Worm (Caenorhabditis elegans): Measurements from ENCODE around the gene C13A10.2.
A peak's percentile ranks its signal among the peaks of the same experiment; 100 is the strongest.

C13A10.2 gene

DNA sequence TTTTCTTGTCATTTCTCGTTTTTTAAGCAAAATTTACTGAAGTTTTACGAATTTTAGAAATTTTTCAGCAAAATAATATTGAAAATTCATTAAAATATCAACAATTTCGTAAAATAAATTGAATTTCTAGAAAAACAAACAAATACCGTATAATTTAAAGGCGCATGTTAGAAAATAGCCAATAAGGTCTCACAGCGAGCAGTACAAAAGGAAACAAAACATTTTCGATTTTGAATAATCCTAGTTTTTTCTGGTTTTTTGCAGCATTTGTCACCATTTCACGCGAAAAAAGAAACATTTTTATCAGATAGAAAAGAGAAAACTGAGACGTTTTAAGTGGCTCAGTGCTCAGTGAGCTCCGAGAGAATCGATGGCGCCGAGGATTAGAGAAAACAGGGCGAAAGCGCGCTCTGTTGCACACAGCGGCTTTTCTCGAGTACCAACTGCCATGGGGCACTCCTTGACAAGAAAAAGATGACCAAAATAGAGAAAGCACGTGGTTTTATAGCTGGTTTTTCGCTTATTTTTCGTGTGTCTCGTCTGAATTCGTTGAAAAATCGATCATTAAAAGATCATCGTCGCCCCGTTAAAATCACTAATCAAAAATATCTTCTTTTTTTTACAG is 47.8 kb downstream of the C13A10.2 start, which contains the start of the genes alh-6 and fcho-1 (continued):
- TF ChIP-seq ceh-27 (GFP tag; optimal IDR thresholded peaks at IDR 0.05), result peak; percentile 55
- TF ChIP-seq ccch-3 (GFP tag; optimal IDR thresholded peaks at IDR 0.05), result no peak
- no peak for TF ChIP-seq rcor-1 (GFP tag; IDR thresholded peaks at IDR 0.05)
- TF ChIP-seq F22D6.2 (tag; optimal IDR thresholded peaks at IDR 0.05), result no peak
- no peak for TF ChIP-seq F57A8.1 (GFP tag; optimal IDR thresholded peaks at IDR 0.05)
- TF ChIP-seq die-1 (tag; optimal IDR thresholded peaks at IDR 0.05), result no peak
- no peak for TF ChIP-seq let-526 (GFP tag; IDR thresholded peaks at IDR 0.05)
- no peak for TF ChIP-seq hlh-12 (tag; optimal IDR thresholded peaks at IDR 0.05)
- TF ChIP-seq somi-1 (GFP tag; optimal IDR thresholded peaks at IDR 0.05), result no peak
- no peak for TF ChIP-seq ztf-3 (GFP tag; optimal IDR thresholded peaks at IDR 0.05)
- TF ChIP-seq lsl-1 (GFP tag; optimal IDR thresholded peaks at IDR 0.05), result peak; percentile 87
- peak; percentile 27; the same call in 1 of the 2 replicates for TF ChIP-seq madf-8 (GFP tag; conservative IDR thresholded peaks at IDR 0.05)
- peak; percentile 84 for TF ChIP-seq F33H1.4 (GFP tag; IDR thresholded peaks at IDR 0.05)
- TF ChIP-seq ztf-26 (tag; optimal IDR thresholded peaks at IDR 0.05), result no peak
- no peak for TF ChIP-seq him-1 (tag; optimal IDR thresholded peaks at IDR 0.05)
